Worm (Caenorhabditis elegans) whole organism, early embryonic: ENCODE measurements around the gene lrpc-1.

ENCODE experiments used
- ama-1 ChIP-seq: fragments of 150-350 bp; optimal IDR thresholded peaks from 2 replicates; lab custom pipeline; 2014
- ceh-13 ChIP-seq: fragments of 200-800 bp; sonication (Bioruptor generic); optimal IDR thresholded peaks from 2 replicates; lab custom pipeline; 2018; ENCODE audit warnings: mild to moderate bottlenecking, missing genetic modification characterization, missing compliant biosample characterization
- ceh-36 ChIP-seq: sonication (generic microtip); optimal IDR thresholded peaks from 2 replicates; lab custom pipeline; 2016; ENCODE audit warnings: missing genetic modification characterization, inconsistent platforms, missing compliant biosample characterization
- sea-1 ChIP-seq: fragments of 200-800 bp; sonication (Bioruptor generic); conservative IDR thresholded peaks from 2 replicates; pipeline ENCODE4 v1.3.6; 2022; ENCODE audit warnings: missing genetic modification characterization, missing compliant biosample characterization
- tbx-37 ChIP-seq: fragments of 200-800 bp; sonication (Bioruptor generic); conservative IDR thresholded peaks from 2 replicates; pipeline ENCODE4 v1.3.6; 2022; ENCODE audit warnings: missing genetic modification reagents, missing genetic modification characterization, missing compliant biosample characterization

- TF ChIP-seq ama-1 (lab: Kevin White, UChicago) (no peak), tbx-37 (GFP tag; lab: Robert Waterston, UW) (no peak), sea-1 (GFP tag; lab: Robert Waterston, UW) (no peak), ceh-13 (no peak), ceh-36 (tag; lab: Kevin White, UChicago) (no peak)
Observed at ce11 chrV:5584833-5585232, 28.2 kb downstream of the lrpc-1 start, which contains the start of gene CD4.11.
